Fruit fly (Drosophila melanogaster) whole organism: ENCODE measurements around the gene Jon65Aiv.

Experiments
- CG8478 ChIP-seq: fragments of >200 bp; optimal IDR thresholded peaks from 2 replicates; lab custom pipeline; 2018; ENCODE audit warnings: inconsistent platforms
- Dll ChIP-seq: fragments of >200 bp; optimal IDR thresholded peaks from 2 replicates; lab custom pipeline; 2017
- EcR ChIP-seq, 2 experiments: fragments of >200 bp; optimal IDR thresholded peaks; 2 replicates each; lab custom pipeline; 2017; ENCODE audit warnings: missing biosample characterization in 2 of 2, missing genetic modification characterization in 2 of 2, missing genetic modification reagents in 2 of 2
- pan ChIP-seq: fragments of >200 bp; optimal IDR thresholded peaks from 2 replicates; lab custom pipeline; 2017
- psq ChIP-seq: fragments of >200 bp; optimal IDR thresholded peaks from 2 replicates; lab custom pipeline; 2017
- usp ChIP-seq: fragments of >200 bp; optimal IDR thresholded peaks from 2 replicates; lab custom pipeline; 2017; ENCODE audit warnings: missing biosample characterization, missing genetic modification characterization, mixed read lengths

- TF ChIP-seq pan (lab: Kevin White, UChicago) (no peak), CG8478 (lab: Kevin White, UChicago) (no peak), psq (no peak), Dll (lab: Kevin White, UChicago) (no peak), usp (GFP tag; lab: Kevin White, UChicago) (no peak), EcR (GFP tag; optimal IDR thresholded peaks at IDR 0.05; lab: Kevin White, UChicago) (no peak)
Observed at dm6 chr3L:5992916-5993315, 46.0 kb upstream of the Jon65Aiv start.
